Fruit fly (Drosophila melanogaster): Measurements from ENCODE around the gene CG7924.

CG7924 gene

dm6 chr3L:14253455-14253854 lies 20.2 kb downstream of the CG7924 start (continued):
- TF ChIP-seq lz (GFP tag; optimal IDR thresholded peaks at IDR 0.05) = peak; percentile 64
- TF ChIP-seq fd85E (GFP tag; optimal IDR thresholded peaks at IDR 0.05) = no peak
- TF ChIP-seq Hr4 (GFP tag; optimal IDR thresholded peaks at IDR 0.05) = peak; percentile 62
- peak; percentile 63 for TF ChIP-seq achi (GFP tag; optimal IDR thresholded peaks at IDR 0.05)
- TF ChIP-seq CG8632 (GFP tag; optimal IDR thresholded peaks at IDR 0.05) = peak; percentile 46
- peak; percentile 59 for TF ChIP-seq acj6 (GFP tag; optimal IDR thresholded peaks at IDR 0.05)
- TF ChIP-seq Eip93F (GFP tag; optimal IDR thresholded peaks at IDR 0.05) = no peak
- peak; percentile 47 for TF ChIP-seq CG4318 (GFP tag; optimal IDR thresholded peaks at IDR 0.05)
- TF ChIP-seq OdsH (GFP tag; optimal IDR thresholded peaks at IDR 0.05) = peak; percentile 70
- TF ChIP-seq net (GFP tag; optimal IDR thresholded peaks at IDR 0.05) = peak; percentile 62
- peak; percentile 76 for TF ChIP-seq topi (GFP tag; optimal IDR thresholded peaks at IDR 0.05)
- TF ChIP-seq CG1621 (tag; optimal IDR thresholded peaks at IDR 0.05) = no peak
- peak in 1 of 2 experiments; percentile 57 for TF ChIP-seq salr (GFP tag; optimal IDR thresholded peaks at IDR 0.05)
- TF ChIP-seq Ets96B (tag; optimal IDR thresholded peaks at IDR 0.05) = peak; percentile 47
- peak; percentile 62 for TF ChIP-seq Eip75B (GFP tag; optimal IDR thresholded peaks at IDR 0.05)
- TF ChIP-seq Sox15 (GFP tag; optimal IDR thresholded peaks at IDR 0.05) = no peak
- peak; percentile 45 for TF ChIP-seq CG8319 (GFP tag; optimal IDR thresholded peaks at IDR 0.05)
- TF ChIP-seq Sox102F (GFP tag; optimal IDR thresholded peaks at IDR 0.05) = peak; percentile 68
- peak; percentile 65 for TF ChIP-seq Lpt (GFP tag; optimal IDR thresholded peaks at IDR 0.05)

- TF ChIP-seq CG11762 (GFP tag; optimal IDR thresholded peaks at IDR 0.05; ENCODE audit: insufficient read depth) = no peak
- no peak for TF ChIP-seq Eip75B (GFP tag; optimal IDR thresholded peaks at IDR 0.05)
- peak; percentile 12 for TF ChIP-seq Eip78C (GFP tag)
Observed at dm6 chr3L:14262770-14263169, 29.5 kb downstream of the CG7924 start.

dm6 chr3L:14272109-14273070 lies 39.1 kb downstream of the CG7924 start:
- peak; percentile 96 for TF ChIP-seq CG3919 (GFP tag; optimal IDR thresholded peaks at IDR 0.05)
- peak; percentile 81 for TF ChIP-seq CG7368 (GFP tag; optimal IDR thresholded peaks at IDR 0.05)
- TF ChIP-seq Sox102F (GFP tag; optimal IDR thresholded peaks at IDR 0.05) = peak; percentile 85
- peak; percentile 45 for TF ChIP-seq CG8319 (GFP tag; optimal IDR thresholded peaks at IDR 0.05)
- TF ChIP-seq CG15336 (GFP tag; IDR thresholded peaks at IDR 0.05) = peak; percentile 92
- TF ChIP-seq Sox15 (GFP tag; optimal IDR thresholded peaks at IDR 0.05) = peak; percentile 90
- peak; percentile 97 for TF ChIP-seq acj6 (GFP tag; optimal IDR thresholded peaks at IDR 0.05)
- peak; percentile 91 for TF ChIP-seq CG11762 (GFP tag; optimal IDR thresholded peaks at IDR 0.05; ENCODE audit: insufficient read depth)
- peak; percentile 74 for TF ChIP-seq vri (GFP tag; optimal IDR thresholded peaks at IDR 0.05)
- peak; percentile 98 for TF ChIP-seq CG8632 (GFP tag; optimal IDR thresholded peaks at IDR 0.05)
- TF ChIP-seq dsx (GFP tag; optimal IDR thresholded peaks at IDR 0.05; ENCODE audit: poor library complexity, severe bottlenecking) = peak; percentile 97
- peak; percentile 88 for TF ChIP-seq CG3032 (tag; optimal IDR thresholded peaks at IDR 0.05)
- peak; percentile 97 for TF ChIP-seq CG16779 (tag; optimal IDR thresholded peaks at IDR 0.05)
- TF ChIP-seq Sox14 (GFP tag; optimal IDR thresholded peaks at IDR 0.05) = peak; percentile 85
- TF ChIP-seq CG6792 (GFP tag; optimal IDR thresholded peaks at IDR 0.05) = peak; percentile 92
- TF ChIP-seq CG11902 (GFP tag; optimal IDR thresholded peaks at IDR 0.05) = peak; percentile 71
- no peak for TF ChIP-seq Hr38 (GFP tag; optimal IDR thresholded peaks at IDR 0.05)
- TF ChIP-seq CG11294 (GFP tag; IDR thresholded peaks at IDR 0.05) = peak; percentile 61; the same call in 1 of the 2 replicates
- TF ChIP-seq CG1621 (tag; optimal IDR thresholded peaks at IDR 0.05) = peak; percentile 91
- TF ChIP-seq CG9139 (GFP tag; optimal IDR thresholded peaks at IDR 0.05) = peak; percentile 93
- TF ChIP-seq ss (GFP tag; optimal IDR thresholded peaks at IDR 0.05) = peak; percentile 59 to 85
- TF ChIP-seq CG6808 (GFP tag; optimal IDR thresholded peaks at IDR 0.05) = peak; percentile 98
- peak; percentile 97 for TF ChIP-seq esn (GFP tag; optimal IDR thresholded peaks at IDR 0.05)
- peak; percentile 89 for TF ChIP-seq Eip75B (GFP tag; optimal IDR thresholded peaks at IDR 0.05)
- TF ChIP-seq CG6854 (GFP tag; optimal IDR thresholded peaks at IDR 0.05) = peak; percentile 94
- peak; percentile 79 for TF ChIP-seq Gug (GFP tag; IDR thresholded peaks at IDR 0.05)
- peak; percentile 87 for TF ChIP-seq CG6276 (GFP tag; optimal IDR thresholded peaks at IDR 0.05)
- peak; percentile 98 for TF ChIP-seq CG34406 (GFP tag; optimal IDR thresholded peaks at IDR 0.05)
- TF ChIP-seq CG8119 (GFP tag; IDR thresholded peaks at IDR 0.05) = peak; percentile 97
- TF ChIP-seq CG4318 (GFP tag; optimal IDR thresholded peaks at IDR 0.05) = peak; percentile 96
- peak; percentile 81 for TF ChIP-seq topi (GFP tag; optimal IDR thresholded peaks at IDR 0.05)
- TF ChIP-seq svp (GFP tag) = peak; percentile 95
- TF ChIP-seq Ets21C (GFP tag; optimal IDR thresholded peaks at IDR 0.05) = peak; percentile 70
